Worm (Caenorhabditis elegans) whole organism, L1 larva: Measurements from ENCODE around the gene C45B11.5.
A peak's percentile ranks its signal among the peaks of the same experiment; 100 is the strongest.

Source experiments
- C16A3.4 ChIP-seq: fragments of 150-350 bp; optimal IDR thresholded peaks from 2 replicates; lab custom pipeline; 2014; ENCODE audit warnings: missing biosample characterization, missing genetic modification characterization
- F16B12.6 ChIP-seq: fragments of 150-350 bp; optimal IDR thresholded peaks from 2 replicates; lab custom pipeline; 2014; ENCODE audit warnings: missing biosample characterization, missing genetic modification characterization
- aha-1 ChIP-seq: fragments of 150-350 bp; optimal IDR thresholded peaks from 2 replicates; lab custom pipeline; 2014; ENCODE audit warnings: missing biosample characterization, missing genetic modification characterization
- alr-1 ChIP-seq: fragments of 200-800 bp; sonication (Bioruptor generic); optimal IDR thresholded peaks from 2 replicates; lab custom pipeline; 2018; ENCODE audit warnings: borderline replicate concordance, mild to moderate bottlenecking, missing genetic modification characterization, missing compliant biosample characterization
- aly-2 ChIP-seq: fragments of 150-350 bp; optimal IDR thresholded peaks from 2 replicates; lab custom pipeline; 2014; ENCODE audit warnings: missing biosample characterization, missing genetic modification characterization
- ama-1 ChIP-seq: fragments of 150-350 bp; optimal IDR thresholded peaks from 2 replicates; lab custom pipeline; 2014
- blmp-1 ChIP-seq: fragments of 150-350 bp; optimal IDR thresholded peaks from 2 replicates; lab custom pipeline; 2014; ENCODE audit warnings: missing biosample characterization, missing genetic modification characterization
- ceh-8 ChIP-seq: fragments of 200-800 bp; sonication (Bioruptor generic); optimal IDR thresholded peaks from 2 replicates; lab custom pipeline; 2018; ENCODE audit warnings: mild to moderate bottlenecking, missing genetic modification characterization, moderate library complexity, missing compliant biosample characterization
- ceh-82 ChIP-seq, 3 experiments: fragments of 150-350 bp in 1 of 3; sonication (generic microtip) in 2 of 3; optimal IDR thresholded peaks; 2 replicates each; lab custom pipeline; 2014 to 2017; ENCODE audit warnings: missing biosample characterization in 3 of 3, missing genetic modification characterization in 3 of 3
- ceh-90 ChIP-seq: sonication (generic microtip); optimal IDR thresholded peaks from 2 replicates; lab custom pipeline; 2016; ENCODE audit warnings: missing genetic modification characterization, missing compliant biosample characterization
- ces-1 ChIP-seq: fragments of 150-350 bp; optimal IDR thresholded peaks from 2 replicates; lab custom pipeline; 2014; ENCODE audit warnings: missing biosample characterization, missing genetic modification reagents, missing genetic modification characterization
- dpl-1 ChIP-seq, 3 experiments: fragments of 150-350 bp in 2 of 3; sonication (generic microtip) in 1 of 3; optimal IDR thresholded peaks; 2 replicates each; lab custom pipeline; 2014 to 2017; ENCODE audit warnings: missing biosample characterization in 3 of 3, missing genetic modification characterization in 3 of 3, missing genetic modification reagents in 3 of 3
- dsc-1 ChIP-seq: sonication (generic microtip); optimal IDR thresholded peaks from 2 replicates; lab custom pipeline; 2016; ENCODE audit warnings: mild to moderate bottlenecking, missing genetic modification characterization, missing compliant biosample characterization
- efl-1 ChIP-seq, 4 experiments: fragments of 150-350 bp; optimal IDR thresholded peaks in 3 of 4; peaks in 1 of 4; 1 replicate in 1 of 4; 2 replicates in 3 of 4; lab custom pipeline; 2014; ENCODE audit warnings: missing biosample characterization in 2 of 4, missing genetic modification characterization in 2 of 4, missing genetic modification reagents in 2 of 4
- efl-3 ChIP-seq: fragments of 200-800 bp; sonication (Bioruptor generic); optimal IDR thresholded peaks from 2 replicates; lab custom pipeline; 2018; ENCODE audit warnings: mild to moderate bottlenecking, missing genetic modification characterization, missing compliant biosample characterization
- egl-13 ChIP-seq: sonication (generic microtip); optimal IDR thresholded peaks from 2 replicates; lab custom pipeline; 2016; ENCODE audit warnings: missing genotype, missing genetic modification reagents, missing genetic modification characterization, missing compliant biosample characterization
- egl-27 ChIP-seq, 2 experiments: fragments of 150-350 bp in 1 of 2; sonication (generic microtip); optimal IDR thresholded peaks; 3 replicates each; lab custom pipeline; 2017 to 2018; ENCODE audit warnings: missing biosample characterization in 2 of 2, missing genetic modification characterization in 2 of 2, missing genetic modification reagents in 2 of 2
- elt-2 ChIP-seq: sonication (generic microtip); optimal IDR thresholded peaks from 2 replicates; lab custom pipeline; 2016; ENCODE audit warnings: missing genetic modification characterization, mild to moderate bottlenecking, inconsistent platforms, missing compliant biosample characterization, missing genetic modification reagents
- ets-5 ChIP-seq: fragments of 200-800 bp; sonication (Bioruptor generic); IDR thresholded peaks from 2 replicates; pipeline ENCODE4 v1.3.6; 2022; ENCODE audit warnings: missing genetic modification characterization, missing compliant biosample characterization
- fkh-8 ChIP-seq: sonication (generic microtip); optimal IDR thresholded peaks from 2 replicates; lab custom pipeline; 2016; ENCODE audit warnings: mild to moderate bottlenecking, missing genetic modification characterization, missing compliant biosample characterization
- grh-1 ChIP-seq: fragments of 200-800 bp; sonication (Bioruptor generic); IDR thresholded peaks from 2 replicates; pipeline ENCODE4 v1.3.6; 2022; ENCODE audit warnings: missing genetic modification reagents, missing genetic modification characterization, missing compliant biosample characterization
- hlh-4 ChIP-seq: sonication (generic microtip); optimal IDR thresholded peaks from 2 replicates; lab custom pipeline; 2016; ENCODE audit warnings: mild to moderate bottlenecking, missing genetic modification characterization, missing compliant biosample characterization
- irx-1 ChIP-seq: sonication (generic microtip); optimal IDR thresholded peaks from 2 replicates; lab custom pipeline; 2016; ENCODE audit warnings: missing genetic modification characterization, missing compliant biosample characterization
- isw-1 ChIP-seq: fragments of 200-800 bp; sonication (Bioruptor generic); IDR thresholded peaks from 2 replicates; pipeline ENCODE4 v1.3.6; 2022; ENCODE audit warnings: missing genetic modification characterization, missing compliant biosample characterization
- jun-1 ChIP-seq: fragments of 150-350 bp; optimal IDR thresholded peaks from 2 replicates; lab custom pipeline; 2014; ENCODE audit warnings: missing biosample characterization, missing genetic modification reagents, missing genetic modification characterization
- lin-15B ChIP-seq: fragments of 150-350 bp; sonication (generic microtip); optimal IDR thresholded peaks from 3 replicates; lab custom pipeline; 2014; ENCODE audit warnings: missing biosample characterization, missing genetic modification characterization
- lin-35 ChIP-seq, 2 experiments: fragments of 150-350 bp; optimal IDR thresholded peaks; 2 replicates each; lab custom pipeline; 2014; ENCODE audit warnings: missing biosample characterization in 2 of 2, missing genetic modification characterization in 2 of 2, missing genetic modification reagents in 2 of 2
- lir-3 ChIP-seq: sonication (generic microtip); optimal IDR thresholded peaks from 2 replicates; lab custom pipeline; 2016; ENCODE audit warnings: mild to moderate bottlenecking, missing genetic modification characterization, moderate library complexity, missing compliant biosample characterization; ENCODE audit not compliant: poor library complexity
- mab-9 ChIP-seq: fragments of 200-800 bp; sonication (Bioruptor generic); IDR thresholded peaks from 2 replicates; pipeline ENCODE4 v1.3.6; 2022; ENCODE audit warnings: missing genetic modification reagents, missing genetic modification characterization, missing compliant biosample characterization
- mdl-1 ChIP-seq, 2 experiments: fragments of 150-350 bp; optimal IDR thresholded peaks; 2 replicates each; lab custom pipeline; 2014 to 2017; ENCODE audit warnings: missing biosample characterization in 2 of 2, missing genetic modification characterization in 2 of 2, inconsistent platforms in 1 of 2
- mef-2 ChIP-seq: fragments of 150-350 bp; optimal IDR thresholded peaks from 2 replicates; lab custom pipeline; 2014; ENCODE audit warnings: missing biosample characterization, missing genetic modification characterization
- mep-1 ChIP-seq: fragments of 150-350 bp; optimal IDR thresholded peaks from 2 replicates; lab custom pipeline; 2014; ENCODE audit warnings: missing biosample characterization, missing genetic modification characterization
- nhr-19 ChIP-seq: fragments of 200-800 bp; sonication (Bioruptor generic); conservative IDR thresholded peaks from 2 replicates; pipeline ENCODE4 v1.3.6; 2022; ENCODE audit warnings: missing genetic modification characterization, missing compliant biosample characterization
- nhr-20 ChIP-seq: sonication (generic microtip); optimal IDR thresholded peaks from 2 replicates; lab custom pipeline; 2016; ENCODE audit warnings: mild to moderate bottlenecking, missing genetic modification characterization, missing compliant biosample characterization
- nhr-28 ChIP-seq: fragments of 150-350 bp; optimal IDR thresholded peaks from 2 replicates; lab custom pipeline; 2014; ENCODE audit warnings: missing biosample characterization, missing genetic modification characterization
- nhr-47 ChIP-seq: sonication (generic microtip); optimal IDR thresholded peaks from 2 replicates; lab custom pipeline; 2016; ENCODE audit warnings: mild to moderate bottlenecking, missing genetic modification characterization, moderate library complexity, missing compliant biosample characterization
- nhr-71 ChIP-seq: sonication (generic microtip); optimal IDR thresholded peaks from 2 replicates; lab custom pipeline; 2016; ENCODE audit warnings: mild to moderate bottlenecking, missing genetic modification characterization, moderate library complexity, missing compliant biosample characterization
- nhr-85 ChIP-seq: sonication (generic microtip); peaks from one replicate; lab custom pipeline; 2016; ENCODE audit warnings: missing genetic modification characterization, inconsistent platforms, missing compliant biosample characterization
- pax-3 ChIP-seq: fragments of 200-800 bp; sonication (Bioruptor generic); optimal IDR thresholded peaks from 2 replicates; lab custom pipeline; 2018; ENCODE audit warnings: mild to moderate bottlenecking, missing genetic modification characterization, moderate library complexity, missing compliant biosample characterization
- pqm-1 ChIP-seq: sonication (generic microtip); optimal IDR thresholded peaks from 3 replicates; lab custom pipeline; 2017; ENCODE audit warnings: missing biosample characterization, missing genetic modification characterization
- rnt-1 ChIP-seq: sonication (generic microtip); optimal IDR thresholded peaks from 2 replicates; lab custom pipeline; 2016; ENCODE audit warnings: mild to moderate bottlenecking, missing genetic modification characterization, moderate library complexity, missing compliant biosample characterization
- skn-1 ChIP-seq: fragments of 150-350 bp; optimal IDR thresholded peaks from 2 replicates; lab custom pipeline; 2014; ENCODE audit warnings: missing biosample characterization, missing genetic modification characterization
- snu-23 ChIP-seq: sonication (generic microtip); optimal IDR thresholded peaks from 2 replicates; lab custom pipeline; 2016; ENCODE audit warnings: missing genetic modification characterization, missing compliant biosample characterization
- sox-4 ChIP-seq: sonication (generic microtip); optimal IDR thresholded peaks from 2 replicates; lab custom pipeline; 2016; ENCODE audit warnings: missing genetic modification characterization, missing compliant biosample characterization
- sup-37 ChIP-seq: fragments of 200-800 bp; sonication (Bioruptor generic); optimal IDR thresholded peaks from 2 replicates; lab custom pipeline; 2018; ENCODE audit warnings: mild to moderate bottlenecking, missing genetic modification characterization, missing compliant biosample characterization
- tlp-1 ChIP-seq: fragments of 150-350 bp; optimal IDR thresholded peaks from 2 replicates; lab custom pipeline; 2014; ENCODE audit warnings: missing biosample characterization, missing genetic modification characterization
- unc-130 ChIP-seq: fragments of 150-350 bp; optimal IDR thresholded peaks from 2 replicates; lab custom pipeline; 2017; ENCODE audit warnings: missing biosample characterization, missing genetic modification characterization, inconsistent platforms
- unc-98 ChIP-seq: fragments of 200-800 bp; sonication (Bioruptor generic); IDR thresholded peaks from 2 replicates; pipeline ENCODE4 v1.3.6; 2022; ENCODE audit warnings: missing genetic modification characterization, missing compliant biosample characterization
- vab-15 ChIP-seq: sonication (generic microtip); optimal IDR thresholded peaks from 2 replicates; lab custom pipeline; 2017; ENCODE audit warnings: missing genotype, mild to moderate bottlenecking, missing genetic modification characterization, missing compliant biosample characterization
- xbp-1 ChIP-seq: sonication (generic microtip); optimal IDR thresholded peaks from 2 replicates; lab custom pipeline; 2016; ENCODE audit warnings: missing genetic modification characterization, missing compliant biosample characterization
- zag-1 ChIP-seq: fragments of 150-350 bp; optimal IDR thresholded peaks from 2 replicates; lab custom pipeline; 2014; ENCODE audit warnings: missing biosample characterization, missing genetic modification characterization
- ztf-4 ChIP-seq: fragments of 150-350 bp; optimal IDR thresholded peaks from 2 replicates; lab custom pipeline; 2014; ENCODE audit warnings: missing biosample characterization, missing genetic modification characterization

C45B11.5 gene

DNA sequence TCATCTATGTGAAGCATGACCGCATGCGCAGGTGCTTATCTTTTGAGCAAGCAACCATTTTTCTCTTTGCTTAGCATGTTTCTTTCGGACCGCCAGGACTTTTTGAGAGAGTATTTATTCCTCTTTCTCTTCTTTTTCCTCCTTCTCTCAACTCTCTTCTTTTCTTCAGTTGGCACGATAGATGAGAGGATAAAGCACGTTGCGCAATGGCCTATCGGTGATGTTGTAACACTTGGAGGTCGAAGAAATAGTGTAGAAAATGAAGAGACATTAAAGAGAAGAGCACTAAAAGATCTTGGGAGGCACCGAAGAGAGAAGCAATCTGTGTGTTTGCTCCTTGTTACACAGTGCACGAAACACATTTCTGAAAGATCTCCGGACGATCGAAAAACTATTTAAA lies 42.1 kb downstream of the C45B11.5 start (continued):
- no peak for TF ChIP-seq unc-130
- TF ChIP-seq skn-1 (tag; lab: Kevin White, UChicago) = no peak
- no peak for TF ChIP-seq F16B12.6 (tag; lab: Kevin White, UChicago)
- peak; percentile 64 for TF ChIP-seq snu-23 (GFP tag; lab: Kevin White, UChicago)
- TF ChIP-seq nhr-47 = peak; percentile 23
- TF ChIP-seq grh-1 = no peak
- no peak for TF ChIP-seq ets-5 (GFP tag; lab: Robert Waterston, UW)
- TF ChIP-seq isw-1 (GFP tag; lab: Robert Waterston, UW) = no peak
- TF ChIP-seq irx-1 (tag; lab: Kevin White, UChicago) = peak; percentile 35
- TF ChIP-seq alr-1 (tag; lab: Kevin White, UChicago) = no peak
- TF ChIP-seq xbp-1 (tag; lab: Kevin White, UChicago) = peak; percentile 20
- peak; percentile 49 for TF ChIP-seq mep-1
- no peak for TF ChIP-seq elt-2 (tag; lab: Kevin White, UChicago)
- TF ChIP-seq lir-3 (tag; lab: Kevin White, UChicago) = no peak
- TF ChIP-seq nhr-28 (tag; lab: Kevin White, UChicago) = no peak
- TF ChIP-seq ces-1 = no peak
- TF ChIP-seq mab-9 (GFP tag; lab: Robert Waterston, UW) = no peak
- no peak for TF ChIP-seq sox-4 (tag; lab: Kevin White, UChicago)
- TF ChIP-seq zag-1 (tag; lab: Kevin White, UChicago) = no peak
- TF ChIP-seq C16A3.4 (tag; lab: Kevin White, UChicago) = peak; percentile 11
- peak; percentile 6 to 33 for TF ChIP-seq efl-1 (optimal IDR thresholded peaks at IDR 0.05; lab: Kevin White, UChicago)
- TF ChIP-seq efl-1 (GFP tag; optimal IDR thresholded peaks at IDR 0.05 in 1 of 2; lab: Kevin White, UChicago) = peak in 1 of 2 experiments; percentile 44
- TF ChIP-seq dpl-1 (GFP tag; optimal IDR thresholded peaks at IDR 0.05; lab: Kevin White, UChicago) = peak in 1 of 3 experiments; percentile 27
- peak in 1 of 2 experiments; percentile 70 for TF ChIP-seq mdl-1 (tag; optimal IDR thresholded peaks at IDR 0.05; lab: Kevin White, UChicago)
- TF ChIP-seq jun-1 (tag; lab: Kevin White, UChicago) = no peak
- TF ChIP-seq nhr-20 (tag; lab: Kevin White, UChicago) = peak; percentile 47
- TF ChIP-seq vab-15 (tag; lab: Kevin White, UChicago) = no peak
- TF ChIP-seq lin-15B = no peak
- TF ChIP-seq mef-2 (tag; lab: Kevin White, UChicago) = no peak
- no peak for TF ChIP-seq ztf-4 (tag; lab: Kevin White, UChicago)
- TF ChIP-seq pax-3 (tag; lab: Kevin White, UChicago) = no peak
- TF ChIP-seq aly-2 (tag; lab: Kevin White, UChicago) = peak; percentile 32
- TF ChIP-seq lin-35 (GFP tag; optimal IDR thresholded peaks at IDR 0.05; lab: Kevin White, UChicago) = peak in 1 of 2 experiments; percentile 10
- no peak for TF ChIP-seq ama-1 (lab: Kevin White, UChicago)
- TF ChIP-seq tlp-1 (tag; lab: Kevin White, UChicago) = no peak
- no peak for TF ChIP-seq fkh-8 (tag; lab: Kevin White, UChicago)
- no peak for TF ChIP-seq unc-98 (GFP tag; lab: Robert Waterston, UW)
- TF ChIP-seq ceh-8 (GFP tag; lab: Kevin White, UChicago) = no peak
- TF ChIP-seq ceh-90 = no peak
- no peak for TF ChIP-seq egl-27 (tag; optimal IDR thresholded peaks at IDR 0.05; lab: Kevin White, UChicago)
- peak; percentile 79 for TF ChIP-seq dsc-1 (tag; lab: Kevin White, UChicago)

DNA sequence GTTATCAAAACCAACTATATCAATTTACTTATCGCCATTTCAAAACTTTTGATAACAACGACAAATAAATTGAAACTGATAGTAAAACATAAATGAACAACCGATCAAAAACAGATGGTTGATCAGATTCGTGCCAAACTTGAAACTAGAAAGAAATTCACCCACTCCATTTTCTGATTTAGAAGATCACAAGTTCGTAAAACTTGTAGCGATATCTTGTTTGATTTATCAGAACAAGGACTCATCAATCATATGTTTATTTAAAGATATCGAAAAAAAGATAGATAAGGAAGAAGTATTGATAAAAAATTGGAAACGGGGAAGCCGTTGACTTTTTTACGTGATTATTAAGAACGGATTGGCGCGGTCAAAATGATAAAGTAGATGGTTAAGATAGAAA lies 45.5 kb downstream of the C45B11.5 start:
- TF ChIP-seq rnt-1 (tag; lab: Kevin White, UChicago) (no peak), aly-2 (tag; lab: Kevin White, UChicago) (no peak), nhr-19 (GFP tag; lab: Robert Waterston, UW) (no peak), sup-37 (GFP tag; lab: Kevin White, UChicago) (no peak), aha-1 (tag; lab: Kevin White, UChicago) (no peak), lin-15B (no peak), egl-13 (tag; lab: Kevin White, UChicago) (no peak), pqm-1 (no peak), nhr-20 (tag; lab: Kevin White, UChicago) (peak; percentile 40), pax-3 (tag; lab: Kevin White, UChicago) (no peak), nhr-71 (tag; lab: Kevin White, UChicago) (peak; percentile 8), nhr-85 (tag; lab: Kevin White, UChicago) (no peak), ceh-8 (GFP tag; lab: Kevin White, UChicago) (no peak), efl-3 (GFP tag; lab: Kevin White, UChicago) (no peak), blmp-1 (tag; lab: Kevin White, UChicago) (peak; percentile 3), elt-2 (tag; lab: Kevin White, UChicago) (peak; percentile 99), hlh-4 (tag; lab: Kevin White, UChicago) (no peak), ceh-82 (tag; optimal IDR thresholded peaks at IDR 0.05; lab: Kevin White, UChicago) (no peak), ceh-90 (no peak), dsc-1 (tag; lab: Kevin White, UChicago) (no peak), snu-23 (GFP tag; lab: Kevin White, UChicago) (no peak), tlp-1 (tag; lab: Kevin White, UChicago) (no peak)
